Worm (Caenorhabditis elegans) whole organism, L2 larva: ENCODE results near the gene C43H6.6.
A peak's percentile ranks its signal among the peaks of the same experiment; 100 is the strongest.

Experiments used
- C34F6.9 ChIP-seq: fragments of 150-350 bp; optimal IDR thresholded peaks from 2 replicates; lab custom pipeline; 2014; ENCODE audit warnings: missing biosample characterization, missing genetic modification characterization
- F13H6.1 ChIP-seq: sonication (generic microtip); optimal IDR thresholded peaks from 2 replicates; lab custom pipeline; 2016; ENCODE audit warnings: missing genetic modification characterization, missing compliant biosample characterization
- R02D3.7 ChIP-seq: fragments of 150-350 bp; optimal IDR thresholded peaks from 2 replicates; lab custom pipeline; 2014; ENCODE audit warnings: missing biosample characterization, missing genetic modification characterization
- Y55F3AM.14 ChIP-seq: fragments of 200-800 bp; sonication (Bioruptor generic); optimal IDR thresholded peaks from 2 replicates; lab custom pipeline; 2018; ENCODE audit warnings: mild to moderate bottlenecking, missing genetic modification characterization, missing compliant biosample characterization
- ZK546.5 ChIP-seq: sonication (generic microtip); optimal IDR thresholded peaks from 2 replicates; lab custom pipeline; 2017; ENCODE audit warnings: missing biosample characterization, missing genetic modification characterization
- alr-1 ChIP-seq: fragments of 150-350 bp; optimal IDR thresholded peaks from 2 replicates; lab custom pipeline; 2014; ENCODE audit warnings: missing biosample characterization, missing genetic modification characterization
- ama-1 ChIP-seq: fragments of 150-350 bp; optimal IDR thresholded peaks from 2 replicates; lab custom pipeline; 2018; ENCODE audit warnings: inconsistent platforms
- blmp-1 ChIP-seq: sonication (generic microtip); optimal IDR thresholded peaks from 2 replicates; lab custom pipeline; 2017; ENCODE audit warnings: missing genetic modification characterization, mild to moderate bottlenecking, missing compliant biosample characterization, antibody characterized with exemption, moderate library complexity; ENCODE audit not compliant: insufficient read depth
- ceh-16 ChIP-seq: fragments of 150-350 bp; optimal IDR thresholded peaks from 2 replicates; lab custom pipeline; 2014; ENCODE audit warnings: missing biosample characterization, missing genetic modification characterization
- ceh-82 ChIP-seq: fragments of 150-350 bp; optimal IDR thresholded peaks from 2 replicates; lab custom pipeline; 2014; ENCODE audit warnings: missing biosample characterization, missing genetic modification characterization
- crh-2 ChIP-seq: sonication (generic microtip); optimal IDR thresholded peaks from 2 replicates; lab custom pipeline; 2017; ENCODE audit warnings: missing biosample characterization, missing genetic modification characterization
- egl-27 ChIP-seq: sonication (generic microtip); optimal IDR thresholded peaks from 3 replicates; lab custom pipeline; 2017; ENCODE audit warnings: missing biosample characterization, missing genetic modification reagents, missing genetic modification characterization
- elt-1 ChIP-seq: fragments of 150-350 bp; optimal IDR thresholded peaks from 2 replicates; lab custom pipeline; 2014; ENCODE audit warnings: missing biosample characterization, missing genetic modification characterization
- fos-1 ChIP-seq: fragments of 150-350 bp; optimal IDR thresholded peaks from 2 replicates; lab custom pipeline; 2014; ENCODE audit warnings: missing biosample characterization, missing genetic modification characterization
- gmeb-1 ChIP-seq: fragments of 150-350 bp; optimal IDR thresholded peaks from 2 replicates; lab custom pipeline; 2014; ENCODE audit warnings: missing biosample characterization, missing genetic modification characterization
- lin-11 ChIP-seq: fragments of 150-350 bp; sonication (generic microtip); optimal IDR thresholded peaks from 2 replicates; lab custom pipeline; 2014; ENCODE audit warnings: missing biosample characterization, missing genetic modification characterization, inconsistent platforms, mixed read lengths
- lin-13 ChIP-seq: fragments of 150-350 bp; optimal IDR thresholded peaks from 2 replicates; lab custom pipeline; 2014; ENCODE audit warnings: missing biosample characterization, missing genetic modification reagents, missing genetic modification characterization
- lsy-2 ChIP-seq, 2 experiments: fragments of 150-350 bp in 1 of 2; sonication (generic microtip) in 1 of 2; optimal IDR thresholded peaks; 2 replicates each; lab custom pipeline; 2014 to 2017; ENCODE audit warnings: missing biosample characterization in 2 of 2, missing genetic modification characterization in 2 of 2
- mab-5 ChIP-seq: fragments of 150-350 bp; optimal IDR thresholded peaks from 2 replicates; lab custom pipeline; 2014; ENCODE audit warnings: missing biosample characterization, missing genetic modification characterization
- mdl-1 ChIP-seq, 2 experiments: fragments of 150-350 bp in 1 of 2; sonication (generic microtip) in 1 of 2; optimal IDR thresholded peaks; 2 replicates each; lab custom pipeline; 2017; ENCODE audit warnings: missing biosample characterization in 2 of 2, missing genetic modification characterization in 2 of 2
- nhr-11 ChIP-seq: fragments of 150-350 bp; optimal IDR thresholded peaks from 2 replicates; lab custom pipeline; 2014; ENCODE audit warnings: missing biosample characterization, missing genetic modification characterization
- nhr-129 ChIP-seq: fragments of 150-350 bp; optimal IDR thresholded peaks from 2 replicates; lab custom pipeline; 2014; ENCODE audit warnings: missing biosample characterization, missing genetic modification characterization
- nhr-21 ChIP-seq: fragments of 150-350 bp; optimal IDR thresholded peaks from 2 replicates; lab custom pipeline; 2014; ENCODE audit warnings: missing biosample characterization, missing genetic modification characterization
- nhr-23 ChIP-seq: fragments of 150-350 bp; optimal IDR thresholded peaks from 2 replicates; lab custom pipeline; 2014; ENCODE audit warnings: missing biosample characterization, missing genetic modification reagents, missing genetic modification characterization
- nhr-237 ChIP-seq: fragments of 150-350 bp; optimal IDR thresholded peaks from 2 replicates; lab custom pipeline; 2014; ENCODE audit warnings: missing biosample characterization, missing genetic modification characterization
- nhr-25 ChIP-seq: fragments of 150-350 bp; sonication (generic microtip); optimal IDR thresholded peaks from 3 replicates; lab custom pipeline; 2014; ENCODE audit warnings: missing biosample characterization, missing genetic modification characterization
- nhr-6 ChIP-seq: fragments of 150-350 bp; optimal IDR thresholded peaks from 2 replicates; lab custom pipeline; 2014; ENCODE audit warnings: missing biosample characterization, missing genetic modification characterization
- sem-4 ChIP-seq: fragments of 150-350 bp; optimal IDR thresholded peaks from 2 replicates; lab custom pipeline; 2014; ENCODE audit warnings: missing biosample characterization, missing genetic modification reagents, missing genetic modification characterization
- skn-1 ChIP-seq: sonication (generic microtip); optimal IDR thresholded peaks from 2 replicates; lab custom pipeline; 2017; ENCODE audit warnings: missing biosample characterization, missing genetic modification characterization
- sma-3 ChIP-seq: sonication (generic microtip); optimal IDR thresholded peaks from 2 replicates; lab custom pipeline; 2016; ENCODE audit warnings: missing genetic modification reagents, missing genetic modification characterization, missing compliant biosample characterization
- sma-9 ChIP-seq, 2 experiments: fragments of 150-350 bp in 1 of 2; sonication (generic microtip) in 1 of 2; optimal IDR thresholded peaks; 2 replicates each; lab custom pipeline; 2014 to 2016; ENCODE audit warnings: missing genetic modification characterization in 2 of 2, mild to moderate bottlenecking in 1 of 2, missing biosample characterization in 1 of 2, missing compliant biosample characterization in 1 of 2, missing genetic modification reagents in 1 of 2, moderate library complexity in 1 of 2
- snpc-4 ChIP-seq: fragments of 150-350 bp; optimal IDR thresholded peaks from 2 replicates; lab custom pipeline; 2014; ENCODE audit warnings: missing biosample characterization, missing genetic modification characterization
- unc-39 ChIP-seq: fragments of 150-350 bp; optimal IDR thresholded peaks from 2 replicates; lab custom pipeline; 2014; ENCODE audit warnings: missing biosample characterization, missing genetic modification characterization
- unc-55 ChIP-seq: fragments of 150-350 bp; sonication (generic microtip); optimal IDR thresholded peaks from 3 replicates; lab custom pipeline; 2014; ENCODE audit warnings: missing biosample characterization, missing genetic modification reagents, missing genetic modification characterization
- unc-62 ChIP-seq: fragments of 150-350 bp; optimal IDR thresholded peaks from 2 replicates; lab custom pipeline; 2014; ENCODE audit warnings: missing biosample characterization, missing genetic modification reagents, missing genetic modification characterization
- zag-1 ChIP-seq: fragments of 150-350 bp; optimal IDR thresholded peaks from 2 replicates; lab custom pipeline; 2014; ENCODE audit warnings: missing biosample characterization, missing genetic modification characterization
- ztf-4 ChIP-seq: fragments of 150-350 bp; optimal IDR thresholded peaks from 2 replicates; lab custom pipeline; 2014; ENCODE audit warnings: missing biosample characterization, missing genetic modification characterization

The C43H6.6 gene

ce11 chrX:2370655-2371054 lies 24.4 kb upstream of the C43H6.6 start:
- no peak for TF ChIP-seq nhr-129
- TF ChIP-seq fos-1 (tag; lab: Kevin White, UChicago): peak; percentile 77
- TF ChIP-seq alr-1 (tag; lab: Kevin White, UChicago): no peak
- no peak for TF ChIP-seq nhr-25 (tag; lab: Kevin White, UChicago)
- no peak for TF ChIP-seq F13H6.1
- no peak for TF ChIP-seq egl-27 (tag; lab: Kevin White, UChicago)
- TF ChIP-seq nhr-6 (tag; lab: Kevin White, UChicago): no peak
- peak; percentile 61 for TF ChIP-seq crh-2 (tag; lab: Kevin White, UChicago)
- TF ChIP-seq elt-1 (tag; lab: Kevin White, UChicago): no peak

- no peak for TF ChIP-seq nhr-6 (tag; lab: Kevin White, UChicago)
- no peak for TF ChIP-seq elt-1 (tag; lab: Kevin White, UChicago)
- TF ChIP-seq nhr-129: peak; percentile 17
- TF ChIP-seq gmeb-1: peak; percentile 10
- peak; percentile 7 for TF ChIP-seq crh-2 (tag; lab: Kevin White, UChicago)
- TF ChIP-seq mdl-1 (tag; optimal IDR thresholded peaks at IDR 0.05; lab: Kevin White, UChicago): no peak
- TF ChIP-seq fos-1 (tag; lab: Kevin White, UChicago): peak; percentile 45
- no peak for TF ChIP-seq mab-5
- no peak for TF ChIP-seq lin-11 (tag; lab: Kevin White, UChicago)
- TF ChIP-seq ceh-82 (tag; lab: Kevin White, UChicago): no peak
Measured at ce11 chrX:2372134-2372533, 22.9 kb upstream of the C43H6.6 start.

- TF ChIP-seq nhr-11 (no peak), blmp-1 (peak; percentile 48), unc-62 (no peak), skn-1 (tag; lab: Kevin White, UChicago) (no peak), ceh-82 (tag; lab: Kevin White, UChicago) (no peak), nhr-6 (tag; lab: Kevin White, UChicago) (no peak)
Measured at ce11 chrX:2375300-2376035, 19.6 kb upstream of the C43H6.6 start, which contains the start of gene F47G3.3. Gene F47G3.3 (plus strand): TSS chrX:2375985.

ce11 chrX:2380818-2381217 lies 14.3 kb upstream of the C43H6.6 start:
- peak; percentile 9 for TF ChIP-seq nhr-25 (tag; lab: Kevin White, UChicago)
- peak; percentile 43 for TF ChIP-seq nhr-129
- TF ChIP-seq nhr-11: no peak
- TF ChIP-seq, all 48 proteins: peak for 2

ce11 chrX:2381282-2381681 lies 13.8 kb upstream of the C43H6.6 start, which contains the start of gene F47G3.4:
Gene F47G3.4 (plus strand): TSS chrX:2381582.
- TF ChIP-seq R02D3.7 (no peak), nhr-6 (tag; lab: Kevin White, UChicago) (no peak), F13H6.1 (no peak), nhr-23 (tag; lab: Kevin White, UChicago) (no peak), mdl-1 (tag; optimal IDR thresholded peaks at IDR 0.05; lab: Kevin White, UChicago) (no peak), Y55F3AM.14 (no peak), ama-1 (no peak), sem-4 (no peak), ceh-16 (tag; lab: Kevin White, UChicago) (no peak), elt-1 (tag; lab: Kevin White, UChicago) (no peak), snpc-4 (no peak), nhr-237 (tag; lab: Kevin White, UChicago) (no peak), nhr-21 (no peak), ZK546.5 (tag; lab: Kevin White, UChicago) (no peak)

- TF ChIP-seq ceh-16 (tag; lab: Kevin White, UChicago): peak; percentile 29
- TF ChIP-seq alr-1 (tag; lab: Kevin White, UChicago): no peak
- peak; percentile 50 for TF ChIP-seq nhr-25 (tag; lab: Kevin White, UChicago)
- TF ChIP-seq zag-1 (tag; lab: Kevin White, UChicago): no peak
- TF ChIP-seq unc-39 (tag; lab: Kevin White, UChicago): no peak
- peak; percentile 71 for TF ChIP-seq unc-55 (GFP tag; lab: Kevin White, UChicago)
- no peak for TF ChIP-seq mab-5
- peak; percentile 44 for TF ChIP-seq sma-9 (GFP tag; optimal IDR thresholded peaks at IDR 0.05; lab: Kevin White, UChicago)
- TF ChIP-seq sma-9 (tag; optimal IDR thresholded peaks at IDR 0.05; lab: Kevin White, UChicago): no peak
- peak; percentile 60 for TF ChIP-seq crh-2 (tag; lab: Kevin White, UChicago)
- no peak for TF ChIP-seq egl-27 (tag; lab: Kevin White, UChicago)
- no peak for TF ChIP-seq Y55F3AM.14
- peak; percentile 30 to 79 for TF ChIP-seq lsy-2 (tag; optimal IDR thresholded peaks at IDR 0.05; lab: Kevin White, UChicago)
- peak; percentile 24 for TF ChIP-seq lin-13 (GFP tag; lab: Kevin White, UChicago)
- peak; percentile 50 for TF ChIP-seq nhr-21
- peak; percentile 35 for TF ChIP-seq sem-4
- no peak for TF ChIP-seq nhr-23 (tag; lab: Kevin White, UChicago)
- peak; percentile 6 for TF ChIP-seq ztf-4 (tag; lab: Kevin White, UChicago)
- peak; percentile 17 for TF ChIP-seq lin-11 (tag; lab: Kevin White, UChicago)
- TF ChIP-seq F13H6.1: peak; percentile 59
- peak; percentile 57 for TF ChIP-seq C34F6.9
- peak; percentile 56 for TF ChIP-seq gmeb-1
- TF ChIP-seq nhr-129: peak; percentile 30
- TF ChIP-seq mdl-1 (tag; optimal IDR thresholded peaks at IDR 0.05; lab: Kevin White, UChicago): no peak
- peak; percentile 75 for TF ChIP-seq sma-3 (GFP tag; lab: Kevin White, UChicago)
Measured at ce11 chrX:2382227-2382626, 12.9 kb upstream of the C43H6.6 start.
